Fruit fly (Drosophila melanogaster) whole organism, embryonic: ENCODE measurements around the gene CG42540.

Source experiments
- Atf3 ChIP-seq: fragments of 200-800 bp; sonication (Bioruptor generic); optimal IDR thresholded peaks from 3 replicates; lab custom pipeline; 2016; ENCODE audit warnings: missing biosample characterization, missing genetic modification characterization
- CG10543 ChIP-seq: fragments of 200-800 bp; sonication (Bioruptor generic); optimal IDR thresholded peaks from 3 replicates; lab custom pipeline; 2017; ENCODE audit warnings: missing biosample characterization, mild to moderate bottlenecking, missing genetic modification characterization, moderate library complexity
- CG10979 ChIP-seq: fragments of 200-800 bp; sonication (Bioruptor generic); optimal IDR thresholded peaks from 2 replicates; lab custom pipeline; 2018; ENCODE audit warnings: missing biosample characterization, mild to moderate bottlenecking, missing genetic modification characterization, moderate library complexity
- CG11695 ChIP-seq: fragments of 200-800 bp; sonication (Bioruptor generic); IDR thresholded peaks from 3 replicates; pipeline ENCODE4 v1.3.6; 2022; ENCODE audit warnings: missing biosample characterization, missing genetic modification characterization
- CG12071 ChIP-seq: fragments of 200-800 bp; sonication (Bioruptor generic); optimal IDR thresholded peaks from 3 replicates; lab custom pipeline; 2018; ENCODE audit warnings: missing biosample characterization, mild to moderate bottlenecking, missing genetic modification characterization
- CG12659 ChIP-seq: fragments of 200-800 bp; sonication (Bioruptor generic); optimal IDR thresholded peaks from 3 replicates; lab custom pipeline; 2017; ENCODE audit warnings: mild to moderate bottlenecking, missing biosample characterization, missing genetic modification reagents, missing genetic modification characterization
- CG13624 ChIP-seq: fragments of 200-800 bp; sonication (Bioruptor generic); optimal IDR thresholded peaks from 2 replicates; lab custom pipeline; 2016; ENCODE audit warnings: missing biosample characterization, missing genetic modification characterization
- CG15073 ChIP-seq: fragments of 200-800 bp; sonication (Bioruptor generic); optimal IDR thresholded peaks from 2 replicates; lab custom pipeline; 2016; ENCODE audit warnings: missing biosample characterization, missing genetic modification characterization
- CG15514 ChIP-seq: fragments of 200-800 bp; sonication (Bioruptor generic); optimal IDR thresholded peaks from 3 replicates; lab custom pipeline; 2017; ENCODE audit warnings: missing biosample characterization, missing genetic modification characterization, mild to moderate bottlenecking, moderate library complexity, missing genetic modification reagents
- CG18262 ChIP-seq: fragments of 200-800 bp; optimal IDR thresholded peaks from 3 replicates; lab custom pipeline; 2019; ENCODE audit warnings: missing biosample characterization, mild to moderate bottlenecking, missing genetic modification characterization, moderate library complexity
- CG2202 ChIP-seq: fragments of 200-800 bp; sonication (Bioruptor generic); optimal IDR thresholded peaks from 2 replicates; lab custom pipeline; 2018; ENCODE audit warnings: missing biosample characterization, mild to moderate bottlenecking, missing genetic modification characterization
- CG2875 ChIP-seq: fragments of 200-800 bp; sonication (Bioruptor generic); optimal IDR thresholded peaks from 2 replicates; lab custom pipeline; 2017; ENCODE audit warnings: missing biosample characterization, mild to moderate bottlenecking, missing genetic modification characterization, missing genetic modification reagents
- CG31441 ChIP-seq: fragments of 200-800 bp; sonication (Bioruptor generic); IDR thresholded peaks from 2 replicates; pipeline ENCODE4 v1.3.6; 2022; ENCODE audit warnings: missing biosample characterization, missing genetic modification characterization
- CG34224 ChIP-seq: fragments of 200-800 bp; sonication (Bioruptor generic); IDR thresholded peaks from 3 replicates; pipeline ENCODE4 v1.3.6; 2022; ENCODE audit warnings: missing biosample characterization, missing genetic modification characterization; ENCODE audit not compliant: partially characterized antibody
- CG3726 ChIP-seq: fragments of 200-800 bp; sonication (Bioruptor generic); IDR thresholded peaks from 3 replicates; pipeline ENCODE4, ENCODE4 v1.3.6; 2022; ENCODE audit warnings: missing biosample characterization, missing genetic modification characterization
- CG7556 ChIP-seq: fragments of 200-800 bp; sonication (Bioruptor generic); optimal IDR thresholded peaks from 2 replicates; lab custom pipeline; 2017; ENCODE audit warnings: missing biosample characterization, mild to moderate bottlenecking, missing genetic modification characterization
- CG7786 ChIP-seq: fragments of 200-800 bp; sonication (Bioruptor generic); optimal IDR thresholded peaks from 2 replicates; lab custom pipeline; 2016; ENCODE audit warnings: missing biosample characterization, missing genetic modification characterization
- CG8359 ChIP-seq: fragments of 200-800 bp; sonication (Bioruptor generic); optimal IDR thresholded peaks from 2 replicates; lab custom pipeline; 2017; ENCODE audit warnings: missing biosample characterization, mild to moderate bottlenecking, missing genetic modification characterization, borderline replicate concordance
- CG8944 ChIP-seq: fragments of 200-800 bp; sonication (Bioruptor generic); optimal IDR thresholded peaks from 3 replicates; lab custom pipeline; 2016; ENCODE audit warnings: missing biosample characterization, missing genetic modification characterization
- CG9609 ChIP-seq: fragments of 200-800 bp; sonication (Bioruptor generic); optimal IDR thresholded peaks from 3 replicates; lab custom pipeline; 2016; ENCODE audit warnings: missing biosample characterization, missing genetic modification characterization
- CG9817 ChIP-seq: fragments of 200-800 bp; sonication (Bioruptor generic); optimal IDR thresholded peaks from 2 replicates; lab custom pipeline; 2018; ENCODE audit warnings: missing biosample characterization, mild to moderate bottlenecking, missing genetic modification characterization, moderate library complexity
- CTCF ChIP-seq: fragments of 200-800 bp; sonication (Bioruptor generic); optimal IDR thresholded peaks from 2 replicates; lab custom pipeline; 2017; ENCODE audit warnings: missing biosample characterization, mild to moderate bottlenecking, missing genetic modification characterization, moderate library complexity
- Camta ChIP-seq: fragments of 200-800 bp; sonication (Bioruptor generic); optimal IDR thresholded peaks from 2 replicates; lab custom pipeline; 2016; ENCODE audit warnings: missing biosample characterization, missing genetic modification characterization
- CoRest ChIP-seq: fragments of 200-800 bp; sonication (Bioruptor generic); optimal IDR thresholded peaks from 3 replicates; lab custom pipeline; 2018; ENCODE audit warnings: missing biosample characterization, mild to moderate bottlenecking, missing genetic modification characterization, moderate library complexity
- E2f1 ChIP-seq: fragments of 200-800 bp; sonication (Bioruptor generic); IDR thresholded peaks from 2 replicates; pipeline ENCODE4 v1.3.6; 2022; ENCODE audit warnings: missing biosample characterization, missing genetic modification characterization
- Eip74EF ChIP-seq, 2 experiments: fragments of 200-800 bp in 1 of 2; fragments of >200 bp in 1 of 2; sonication (Bioruptor generic) in 1 of 2; optimal IDR thresholded peaks; 2 replicates each; lab custom pipeline; 2017 to 2019; ENCODE audit warnings: missing biosample characterization in 2 of 2, missing genetic modification characterization in 2 of 2, mild to moderate bottlenecking in 1 of 2, moderate library complexity in 1 of 2
- HmgD ChIP-seq: fragments of 200-800 bp; sonication (Bioruptor generic); optimal IDR thresholded peaks from 3 replicates; lab custom pipeline; 2016; ENCODE audit warnings: missing biosample characterization, missing genetic modification characterization
- Hr51 ChIP-seq, 2 experiments: fragments of 200-800 bp; sonication (Bioruptor generic); optimal IDR thresholded peaks; 2 replicates in 1 of 2; 3 replicates in 1 of 2; lab custom pipeline; 2016 to 2018; ENCODE audit warnings: missing biosample characterization in 2 of 2, missing genetic modification characterization in 2 of 2, mild to moderate bottlenecking in 1 of 2, moderate library complexity in 1 of 2
- Med ChIP-seq: fragments of 200-800 bp; sonication (Bioruptor generic); peaks from one replicate; lab custom pipeline; 2016; ENCODE audit warnings: missing biosample characterization, missing genetic modification characterization, mild to moderate bottlenecking, inconsistent platforms, moderate library complexity
- Mrtf ChIP-seq: fragments of 200-800 bp; sonication (Bioruptor generic); IDR thresholded peaks from 3 replicates; pipeline ENCODE4 v1.3.6; 2022; ENCODE audit warnings: missing biosample characterization, missing genetic modification characterization
- Oli ChIP-seq: fragments of 200-800 bp; sonication (Bioruptor generic); optimal IDR thresholded peaks from 2 replicates; lab custom pipeline; 2018; ENCODE audit warnings: missing biosample characterization, mild to moderate bottlenecking, missing genetic modification characterization, moderate library complexity
- PHDP ChIP-seq: fragments of 200-800 bp; sonication (Bioruptor generic); optimal IDR thresholded peaks from 3 replicates; lab custom pipeline; 2018; ENCODE audit warnings: missing biosample characterization, mild to moderate bottlenecking, missing genetic modification characterization, moderate library complexity
- Sox100B ChIP-seq: fragments of 200-800 bp; sonication (Bioruptor generic); optimal IDR thresholded peaks from 3 replicates; lab custom pipeline; 2018; ENCODE audit warnings: missing biosample characterization, mild to moderate bottlenecking, missing genetic modification characterization
- ase ChIP-seq: fragments of 200-800 bp; sonication (Bioruptor generic); IDR thresholded peaks from 3 replicates; pipeline ENCODE4 v1.3.6; 2022; ENCODE audit warnings: missing biosample characterization, missing genetic modification characterization
- cato ChIP-seq: fragments of 200-800 bp; sonication (Bioruptor generic); optimal IDR thresholded peaks from 2 replicates; lab custom pipeline; 2016; ENCODE audit warnings: missing biosample characterization, missing genetic modification characterization, borderline replicate concordance
- dmrt99B ChIP-seq: fragments of 200-800 bp; sonication (Bioruptor generic); optimal IDR thresholded peaks from 2 replicates; lab custom pipeline; 2018; ENCODE audit warnings: missing biosample characterization, mild to moderate bottlenecking, missing genetic modification characterization, moderate library complexity
- esg ChIP-seq: fragments of 200-800 bp; sonication (Bioruptor generic); conservative IDR thresholded peaks from 2 replicates; pipeline ENCODE4 v1.3.6; 2022; ENCODE audit warnings: missing biosample characterization, missing genetic modification characterization
- grau ChIP-seq: fragments of 200-800 bp; optimal IDR thresholded peaks from 3 replicates; lab custom pipeline; 2019; ENCODE audit warnings: missing biosample characterization, mild to moderate bottlenecking, missing genetic modification characterization, moderate library complexity
- hkb ChIP-seq, 2 experiments: fragments of 200-800 bp in 1 of 2; fragments of >200 bp in 1 of 2; sonication (Bioruptor generic) in 1 of 2; IDR thresholded peaks in 1 of 2; optimal IDR thresholded peaks in 1 of 2; 2 replicates each; pipeline versions ENCODE4 v1.3.6 to Lab custom; 2017 to 2022; ENCODE audit warnings: missing biosample characterization in 1 of 2, missing genetic modification characterization in 1 of 2
- ken ChIP-seq: fragments of 200-800 bp; sonication (Bioruptor generic); IDR thresholded peaks from 3 replicates; pipeline ENCODE4 v1.3.6; 2022; ENCODE audit warnings: missing biosample characterization, missing genetic modification characterization
- kni ChIP-seq: fragments of 200-800 bp; sonication (Bioruptor generic); optimal IDR thresholded peaks from 3 replicates; lab custom pipeline; 2017; ENCODE audit warnings: mild to moderate bottlenecking, missing biosample characterization, missing genetic modification reagents, missing genetic modification characterization
- lbe ChIP-seq: fragments of 200-800 bp; sonication (Bioruptor generic); optimal IDR thresholded peaks from 2 replicates; lab custom pipeline; 2016; ENCODE audit warnings: missing biosample characterization, mild to moderate bottlenecking, missing genetic modification characterization
- luna ChIP-seq: fragments of 200-800 bp; sonication (Bioruptor generic); optimal IDR thresholded peaks from 2 replicates; lab custom pipeline; 2016; ENCODE audit warnings: missing biosample characterization, missing genetic modification characterization
- nau ChIP-seq: fragments of 200-800 bp; sonication (Bioruptor generic); optimal IDR thresholded peaks from 3 replicates; lab custom pipeline; 2017; ENCODE audit warnings: missing biosample characterization, mild to moderate bottlenecking, missing genetic modification characterization, missing genetic modification reagents
- psq ChIP-seq: fragments of 200-800 bp; sonication (Bioruptor generic); optimal IDR thresholded peaks from 2 replicates; lab custom pipeline; 2017; ENCODE audit warnings: missing biosample characterization, missing genetic modification characterization
- repo ChIP-seq: fragments of 200-800 bp; sonication (Bioruptor generic); optimal IDR thresholded peaks from 2 replicates; lab custom pipeline; 2016; ENCODE audit warnings: missing biosample characterization, missing genetic modification characterization
- row ChIP-seq: fragments of 200-800 bp; sonication (Bioruptor generic); IDR thresholded peaks from 3 replicates; pipeline ENCODE4 v1.3.6; 2022; ENCODE audit warnings: missing biosample characterization, missing genetic modification characterization
- ssp ChIP-seq: fragments of 200-800 bp; sonication (Bioruptor generic); IDR thresholded peaks from 2 replicates; pipeline ENCODE4 v1.3.6; 2022; ENCODE audit warnings: missing biosample characterization, missing genetic modification characterization
- ttk ChIP-seq: fragments of 200-800 bp; sonication (Bioruptor generic); IDR thresholded peaks from 2 replicates; pipeline ENCODE4 v2.1.2; 2022; ENCODE audit warnings: missing biosample characterization, missing genetic modification characterization
- vvl ChIP-seq: fragments of 200-800 bp; sonication (Bioruptor generic); IDR thresholded peaks from 2 replicates; pipeline ENCODE4 v1.3.6; 2022; ENCODE audit warnings: missing biosample characterization, missing genetic modification characterization

CG42540 gene

dm6 chr3L:4533941-4534340 is 21.9 kb upstream of the CG42540 start (continued):
- peak in 1 of 2 experiments; percentile 74 for TF ChIP-seq Hr51 (GFP tag; optimal IDR thresholded peaks at IDR 0.05; lab: Kevin White, UChicago)
- no peak for TF ChIP-seq CG7786 (GFP tag; lab: Kevin White, UChicago)
- TF ChIP-seq nau (GFP tag; lab: Kevin White, UChicago) = no peak
- TF ChIP-seq Eip74EF (GFP tag; optimal IDR thresholded peaks at IDR 0.05; lab: Kevin White, UChicago) = peak in 1 of 2 experiments; percentile 58
- 0 out of 2 replicates have a peak, but pooled peaks have one; percentile 15 for TF ChIP-seq E2f1 (GFP tag; lab: Robert Waterston, UW)
- TF ChIP-seq CG12659 (GFP tag; lab: Kevin White, UChicago) = peak; percentile 1
- peak; percentile 38 for TF ChIP-seq grau (tag; lab: Kevin White, UChicago)
- TF ChIP-seq kni (GFP tag; lab: Kevin White, UChicago) = no peak
- TF ChIP-seq luna = no peak
- no peak for TF ChIP-seq CG2202 (tag; lab: Kevin White, UChicago)
- no peak for TF ChIP-seq Camta (GFP tag; lab: Kevin White, UChicago)
- TF ChIP-seq Atf3 (GFP tag; lab: Kevin White, UChicago) = no peak
- TF ChIP-seq hkb (optimal IDR thresholded peaks at IDR 0.05; lab: Kevin White, UChicago) = no peak
- TF ChIP-seq hkb (GFP tag; IDR thresholded peaks at IDR 0.05; lab: Robert Waterston, UW) = peak; percentile 68
- TF ChIP-seq ase = 0 out of 3 replicates have a peak, but pooled peaks have one; percentile 41
- TF ChIP-seq CG8359 = no peak
- TF ChIP-seq CG15514 (GFP tag; lab: Kevin White, UChicago) = no peak
- TF ChIP-seq CoRest (tag; lab: Kevin White, UChicago) = peak; percentile 31
- TF ChIP-seq ssp (GFP tag; lab: Robert Waterston, UW) = no peak
- no peak for TF ChIP-seq CG3726 (GFP tag; lab: Robert Waterston, UW)
- TF ChIP-seq CG11695 = no peak; the same call in 2 of the 3 replicates
- peak; percentile 51 for TF ChIP-seq ttk (GFP tag; lab: Robert Waterston, UW)
- TF ChIP-seq ken (GFP tag; lab: Robert Waterston, UW) = peak; percentile 48; the same call in 1 of the 3 replicates
- TF ChIP-seq CG12071 (GFP tag; lab: Kevin White, UChicago) = no peak
- peak; percentile 68 for TF ChIP-seq Sox100B (GFP tag; lab: Kevin White, UChicago)
- no peak for TF ChIP-seq CG10543 (GFP tag; lab: Kevin White, UChicago)
- peak; percentile 0 for TF ChIP-seq CG9817 (tag; lab: Kevin White, UChicago)
- peak; percentile 1 for TF ChIP-seq CG2875 (GFP tag; lab: Kevin White, UChicago)
- TF ChIP-seq CG9609 (GFP tag; lab: Kevin White, UChicago) = no peak
- TF ChIP-seq Mrtf (GFP tag; lab: Robert Waterston, UW) = 0 out of 3 replicates have a peak, but pooled peaks have one; percentile 15
- TF ChIP-seq CG13624 (GFP tag; lab: Kevin White, UChicago) = no peak
- peak; percentile 84 for TF ChIP-seq vvl (GFP tag; lab: Robert Waterston, UW)
- TF ChIP-seq CG34224 (GFP tag; lab: Robert Waterston, UW) = no peak
- no peak for TF ChIP-seq CTCF (GFP tag; lab: Kevin White, UChicago)
- TF ChIP-seq dmrt99B (tag; lab: Kevin White, UChicago) = peak; percentile 83
- no peak for TF ChIP-seq repo (GFP tag; lab: Kevin White, UChicago)
- TF ChIP-seq CG15073 (GFP tag; lab: Kevin White, UChicago) = no peak
- no peak for TF ChIP-seq HmgD (GFP tag; lab: Kevin White, UChicago)
- peak; percentile 56 for TF ChIP-seq CG18262 (tag; lab: Kevin White, UChicago)
- no peak for TF ChIP-seq lbe
- TF ChIP-seq row (GFP tag; lab: Robert Waterston, UW) = peak; percentile 53
- TF ChIP-seq esg (GFP tag; lab: Robert Waterston, UW) = peak; percentile 44
- no peak for TF ChIP-seq CG8944 (GFP tag; lab: Kevin White, UChicago)
- TF ChIP-seq Med = peak; percentile 51
- peak; percentile 77 for TF ChIP-seq CG31441 (GFP tag; lab: Robert Waterston, UW)
- TF ChIP-seq CG10979 (tag; lab: Kevin White, UChicago) = peak; percentile 63
- no peak for TF ChIP-seq psq (GFP tag; lab: Kevin White, UChicago)
- TF ChIP-seq PHDP (tag; lab: Kevin White, UChicago) = peak; percentile 38
- no peak for TF ChIP-seq cato
- no peak for TF ChIP-seq CG7556 (GFP tag; lab: Kevin White, UChicago)
- peak; percentile 48 for TF ChIP-seq Oli (tag; lab: Kevin White, UChicago)
